Worm (Caenorhabditis elegans) whole organism, early embryonic: ENCODE measurements around the gene K08B4.7.

Experiments used
- ama-1 ChIP-seq: fragments of 150-350 bp; optimal IDR thresholded peaks from 2 replicates; lab custom pipeline; 2014
- ceh-36 ChIP-seq: sonication (generic microtip); optimal IDR thresholded peaks from 2 replicates; lab custom pipeline; 2016; ENCODE audit warnings: missing genetic modification characterization, inconsistent platforms, missing compliant biosample characterization
- ets-7 ChIP-seq: sonication (generic microtip); optimal IDR thresholded peaks from 2 replicates; lab custom pipeline; 2016; ENCODE audit warnings: missing genotype, missing genetic modification characterization, missing compliant biosample characterization
- hmg-4 ChIP-seq: fragments of 200-800 bp; sonication (Bioruptor generic); optimal IDR thresholded peaks from 2 replicates; lab custom pipeline; 2018; ENCODE audit warnings: mild to moderate bottlenecking, missing genetic modification characterization, missing compliant biosample characterization
- pes-1 ChIP-seq: fragments of 200-800 bp; sonication (Bioruptor generic); IDR thresholded peaks from 2 replicates; pipeline ENCODE4 v1.3.6; 2022; ENCODE audit warnings: missing genetic modification reagents, missing genetic modification characterization, missing compliant biosample characterization
- scrt-1 ChIP-seq: fragments of 200-800 bp; sonication (Bioruptor generic); IDR thresholded peaks from 2 replicates; pipeline ENCODE4 v1.3.6; 2022; ENCODE audit warnings: missing genetic modification characterization, missing compliant biosample characterization
- sea-1 ChIP-seq: fragments of 200-800 bp; sonication (Bioruptor generic); conservative IDR thresholded peaks from 2 replicates; pipeline ENCODE4 v1.3.6; 2022; ENCODE audit warnings: missing genetic modification characterization, missing compliant biosample characterization
- tbx-11 ChIP-seq: fragments of 200-800 bp; sonication (Bioruptor generic); IDR thresholded peaks from 2 replicates; pipeline ENCODE4 v1.3.6; 2022; ENCODE audit warnings: missing genetic modification characterization, missing compliant biosample characterization

DNA sequence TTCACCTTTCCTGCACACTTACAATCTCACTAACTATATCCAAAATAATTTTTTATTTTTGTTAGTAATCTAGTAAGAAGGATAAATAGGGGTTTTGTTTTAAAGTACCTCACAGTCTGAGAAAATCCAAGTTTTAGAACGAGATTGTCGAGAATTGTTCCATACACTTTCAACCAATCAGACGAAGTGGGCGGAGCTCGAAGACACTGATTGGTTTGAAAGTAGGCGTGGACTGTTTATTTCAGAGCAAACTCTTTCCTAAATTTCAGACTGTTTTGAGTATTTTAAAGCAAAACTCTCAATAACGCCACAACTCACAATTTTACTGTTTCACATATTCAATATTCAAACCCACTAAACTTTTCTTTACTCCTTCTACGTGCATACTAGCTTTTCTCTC, 21.2 kb downstream of the K08B4.7 start:
- TF ChIP-seq sea-1 (GFP tag; lab: Robert Waterston, UW) (no peak), ama-1 (lab: Kevin White, UChicago) (no peak), scrt-1 (GFP tag; lab: Robert Waterston, UW) (no peak), ceh-36 (no peak), pes-1 (GFP tag; lab: Robert Waterston, UW) (no peak), tbx-11 (no peak), ets-7 (tag; lab: Kevin White, UChicago) (no peak), hmg-4 (GFP tag; lab: Kevin White, UChicago) (no peak)
